Fruit fly (Drosophila melanogaster) whole organism, embryonic: ENCODE data around the gene Golgin84.

Source experiments
- Abd-B ChIP-seq: fragments of 200-800 bp; sonication (Bioruptor generic); optimal IDR thresholded peaks from 2 replicates; lab custom pipeline; 2018; ENCODE audit warnings: missing biosample characterization, mild to moderate bottlenecking, missing genetic modification characterization, moderate library complexity
- Ada2b ChIP-seq: fragments of 200-800 bp; sonication (Bioruptor generic); IDR thresholded peaks from 2 replicates; pipeline ENCODE4 v1.3.6; 2022; ENCODE audit warnings: missing biosample characterization, missing genetic modification characterization
- Bgb ChIP-seq: fragments of 200-800 bp; sonication (Bioruptor generic); IDR thresholded peaks from 2 replicates; pipeline ENCODE4 v1.3.6; 2022; ENCODE audit warnings: missing biosample characterization, missing genetic modification characterization; ENCODE audit not compliant: partially characterized antibody
- CG12104 ChIP-seq: fragments of 200-800 bp; sonication (Bioruptor generic); optimal IDR thresholded peaks from 3 replicates; lab custom pipeline; 2016; ENCODE audit warnings: missing biosample characterization, missing genetic modification characterization
- CG12155 ChIP-seq: fragments of 200-800 bp; sonication (Bioruptor generic); optimal IDR thresholded peaks from 3 replicates; lab custom pipeline; 2016; ENCODE audit warnings: missing biosample characterization, missing genetic modification characterization
- CG13287 ChIP-seq: fragments of 200-800 bp; sonication (Bioruptor generic); IDR thresholded peaks from 2 replicates; pipeline ENCODE4 v1.3.6; 2022; ENCODE audit warnings: missing biosample characterization, missing genetic modification characterization; ENCODE audit not compliant: partially characterized antibody
- CG13775 ChIP-seq: fragments of 200-800 bp; sonication (Bioruptor generic); optimal IDR thresholded peaks from 3 replicates; lab custom pipeline; 2017; ENCODE audit warnings: missing biosample characterization, mild to moderate bottlenecking, missing genetic modification characterization
- CG14050 ChIP-seq: fragments of 200-800 bp; sonication (Bioruptor generic); IDR thresholded peaks from 3 replicates; pipeline ENCODE4 v1.3.6; 2022; ENCODE audit warnings: missing biosample characterization, missing genetic modification characterization
- CG1603 ChIP-seq: fragments of 200-800 bp; sonication (Bioruptor generic); optimal IDR thresholded peaks from 2 replicates; lab custom pipeline; 2019; ENCODE audit warnings: missing biosample characterization, mild to moderate bottlenecking, missing genetic modification characterization, moderate library complexity
- CG17829 ChIP-seq: fragments of 200-800 bp; optimal IDR thresholded peaks from 2 replicates; lab custom pipeline; 2019; ENCODE audit warnings: missing biosample characterization, mild to moderate bottlenecking, missing genetic modification characterization, moderate library complexity
- CG2889 ChIP-seq: fragments of 200-800 bp; sonication (Bioruptor generic); IDR thresholded peaks from 3 replicates; pipeline ENCODE4 v1.3.6; 2022; ENCODE audit warnings: missing biosample characterization, missing genetic modification characterization
- CG30431 ChIP-seq: fragments of 200-800 bp; sonication (Bioruptor generic); optimal IDR thresholded peaks from 2 replicates; lab custom pipeline; 2017; ENCODE audit warnings: missing biosample characterization, missing genetic modification characterization
- CG32772 ChIP-seq: fragments of 200-800 bp; sonication (Bioruptor generic); IDR thresholded peaks from 2 replicates; pipeline ENCODE4 v1.3.6; 2022; ENCODE audit warnings: missing biosample characterization, missing genetic modification characterization
- CG43689 ChIP-seq: fragments of 200-800 bp; sonication (Bioruptor generic); IDR thresholded peaks from 2 replicates; pipeline ENCODE4 v1.3.6; 2022; ENCODE audit warnings: missing biosample characterization, missing genetic modification characterization
- CG4854 ChIP-seq: fragments of 200-800 bp; sonication (Bioruptor generic); optimal IDR thresholded peaks from 2 replicates; lab custom pipeline; 2016; ENCODE audit warnings: missing biosample characterization, missing genetic modification characterization, inconsistent platforms
- CG7372 ChIP-seq: fragments of 200-800 bp; sonication (Bioruptor generic); IDR thresholded peaks from 2 replicates; pipeline ENCODE4 v1.3.6; 2022; ENCODE audit warnings: missing biosample characterization, missing genetic modification characterization
- CG7556 ChIP-seq: fragments of 200-800 bp; sonication (Bioruptor generic); optimal IDR thresholded peaks from 2 replicates; lab custom pipeline; 2017; ENCODE audit warnings: missing biosample characterization, mild to moderate bottlenecking, missing genetic modification characterization
- CG7928 ChIP-seq: fragments of 200-800 bp; sonication (Bioruptor generic); optimal IDR thresholded peaks from 2 replicates; lab custom pipeline; 2017; ENCODE audit warnings: missing biosample characterization, mild to moderate bottlenecking, missing genetic modification characterization
- CG7987 ChIP-seq: fragments of 200-800 bp; sonication (Bioruptor generic); optimal IDR thresholded peaks from 2 replicates; lab custom pipeline; 2018; ENCODE audit warnings: missing biosample characterization, mild to moderate bottlenecking, missing genetic modification characterization, moderate library complexity
- CG8388 ChIP-seq: fragments of 200-800 bp; sonication (Bioruptor generic); optimal IDR thresholded peaks from 2 replicates; lab custom pipeline; 2019; ENCODE audit warnings: missing biosample characterization, mild to moderate bottlenecking, missing genetic modification characterization, moderate library complexity
- CG8944 ChIP-seq: fragments of 200-800 bp; sonication (Bioruptor generic); optimal IDR thresholded peaks from 3 replicates; lab custom pipeline; 2016; ENCODE audit warnings: missing biosample characterization, missing genetic modification characterization
- Dbx ChIP-seq: fragments of 200-800 bp; sonication (Bioruptor generic); IDR thresholded peaks from 3 replicates; pipeline ENCODE4 v1.3.6; 2022; ENCODE audit warnings: missing biosample characterization, missing genetic modification characterization
- Deaf1 ChIP-seq: fragments of 200-800 bp; optimal IDR thresholded peaks from 3 replicates; lab custom pipeline; 2019; ENCODE audit warnings: missing biosample characterization, mild to moderate bottlenecking, missing genetic modification characterization, moderate library complexity
- HHEX ChIP-seq: fragments of 200-800 bp; sonication (Bioruptor generic); optimal IDR thresholded peaks from 3 replicates; lab custom pipeline; 2017; ENCODE audit warnings: missing biosample characterization, mild to moderate bottlenecking, missing genetic modification characterization, missing genetic modification reagents
- Hmx ChIP-seq: fragments of 200-800 bp; sonication (Bioruptor generic); optimal IDR thresholded peaks from 2 replicates; lab custom pipeline; 2016; ENCODE audit warnings: missing biosample characterization, missing genetic modification characterization
- Jarid2 ChIP-seq: fragments of 200-800 bp; sonication (Bioruptor generic); optimal IDR thresholded peaks from 3 replicates; lab custom pipeline; 2017; ENCODE audit warnings: mild to moderate bottlenecking, missing biosample characterization, missing genetic modification reagents, missing genetic modification characterization
- Med ChIP-seq: fragments of 200-800 bp; sonication (Bioruptor generic); peaks from one replicate; lab custom pipeline; 2016; ENCODE audit warnings: missing biosample characterization, missing genetic modification characterization, mild to moderate bottlenecking, inconsistent platforms, moderate library complexity
- Nf-YA ChIP-seq: fragments of 200-800 bp; sonication (Bioruptor generic); IDR thresholded peaks from 2 replicates; pipeline ENCODE4 v1.3.6; 2022; ENCODE audit warnings: missing biosample characterization, missing genetic modification characterization
- Ptx1 ChIP-seq: fragments of 200-800 bp; sonication (Bioruptor generic); IDR thresholded peaks from 2 replicates; pipeline ENCODE4 v1.3.6; 2022; ENCODE audit warnings: missing biosample characterization, missing genetic modification characterization
- Ravus ChIP-seq: fragments of 200-800 bp; sonication (Bioruptor generic); IDR thresholded peaks from 2 replicates; pipeline ENCODE4 v1.3.6; 2022; ENCODE audit warnings: missing biosample characterization, missing genetic modification characterization
- Sox102F ChIP-seq: fragments of 200-800 bp; sonication (Bioruptor generic); optimal IDR thresholded peaks from 2 replicates; lab custom pipeline; 2018; ENCODE audit warnings: missing biosample characterization, mild to moderate bottlenecking, missing genetic modification characterization, moderate library complexity
- Sry-β ChIP-seq: fragments of 200-800 bp; sonication (Bioruptor generic); optimal IDR thresholded peaks from 2 replicates; lab custom pipeline; 2018; ENCODE audit warnings: missing biosample characterization, mild to moderate bottlenecking, missing genetic modification characterization, moderate library complexity
- Xbp1 ChIP-seq: fragments of 200-800 bp; sonication (Bioruptor generic); optimal IDR thresholded peaks from 3 replicates; lab custom pipeline; 2016; ENCODE audit warnings: missing biosample characterization, mild to moderate bottlenecking, missing genetic modification characterization
- YL-1 ChIP-seq: fragments of 200-800 bp; sonication (Bioruptor generic); optimal IDR thresholded peaks from 3 replicates; lab custom pipeline; 2017; ENCODE audit warnings: missing biosample characterization, mild to moderate bottlenecking, missing genetic modification characterization
- bbx ChIP-seq: fragments of 200-800 bp; sonication (Bioruptor generic); IDR thresholded peaks from 2 replicates; pipeline ENCODE4 v1.3.6; 2022; ENCODE audit warnings: missing biosample characterization, missing genetic modification characterization; ENCODE audit not compliant: partially characterized antibody
- crc ChIP-seq: fragments of 200-800 bp; sonication (Bioruptor generic); optimal IDR thresholded peaks from 2 replicates; lab custom pipeline; 2016; ENCODE audit warnings: missing biosample characterization, missing genetic modification characterization
- dpn ChIP-seq, 2 experiments: fragments of 200-800 bp; sonication (Bioruptor generic); optimal IDR thresholded peaks; 3 replicates each; lab custom pipeline; 2016; ENCODE audit warnings: missing biosample characterization in 2 of 2, missing genetic modification characterization in 2 of 2
- eve ChIP-seq, 2 experiments: fragments of >200 bp; optimal IDR thresholded peaks; 2 replicates each; lab custom pipeline; 2017; ENCODE audit warnings: missing biosample characterization in 2 of 2, missing genetic modification characterization in 2 of 2
- eyg ChIP-seq: fragments of 200-800 bp; sonication (Bioruptor generic); optimal IDR thresholded peaks from 3 replicates; lab custom pipeline; 2016; ENCODE audit warnings: missing biosample characterization, missing genetic modification characterization
- hb ChIP-seq: fragments of 200-800 bp; sonication (Bioruptor generic); IDR thresholded peaks from 3 replicates; pipeline ENCODE4 v1.3.6; 2022; ENCODE audit warnings: missing biosample characterization, missing genetic modification characterization; ENCODE audit not compliant: partially characterized antibody
- hth ChIP-seq: fragments of >200 bp; optimal IDR thresholded peaks from 2 replicates; lab custom pipeline; 2017; ENCODE audit warnings: inconsistent platforms
- lov ChIP-seq, 2 experiments: fragments of 200-800 bp in 1 of 2; fragments of >200 bp in 1 of 2; sonication (Bioruptor generic) in 1 of 2; IDR thresholded peaks in 1 of 2; optimal IDR thresholded peaks in 1 of 2; 2 replicates in 1 of 2; 3 replicates in 1 of 2; pipeline versions ENCODE4 v1.3.6 to Lab custom; 2017 to 2022; ENCODE audit warnings: missing biosample characterization in 1 of 2, missing genetic modification characterization in 1 of 2
- psq ChIP-seq: fragments of 200-800 bp; sonication (Bioruptor generic); optimal IDR thresholded peaks from 2 replicates; lab custom pipeline; 2017; ENCODE audit warnings: missing biosample characterization, missing genetic modification characterization
- pum ChIP-seq: fragments of 200-800 bp; sonication (Bioruptor generic); optimal IDR thresholded peaks from 2 replicates; lab custom pipeline; 2016; ENCODE audit warnings: missing biosample characterization, missing genetic modification characterization
- pzg ChIP-seq: fragments of 200-800 bp; sonication (Bioruptor generic); optimal IDR thresholded peaks from 3 replicates; lab custom pipeline; 2018; ENCODE audit warnings: missing biosample characterization, mild to moderate bottlenecking, missing genetic modification characterization, moderate library complexity
- tio ChIP-seq: fragments of 200-800 bp; sonication (Bioruptor generic); optimal IDR thresholded peaks from 2 replicates; lab custom pipeline; 2017; ENCODE audit warnings: missing biosample characterization, missing genetic modification characterization, inconsistent platforms
- toy ChIP-seq: fragments of 200-800 bp; sonication (Bioruptor generic); IDR thresholded peaks from 2 replicates; pipeline ENCODE4 v1.3.6; 2022; ENCODE audit warnings: missing biosample characterization, missing genetic modification characterization
- tup ChIP-seq: fragments of 200-800 bp; sonication (Bioruptor generic); optimal IDR thresholded peaks from 2 replicates; lab custom pipeline; 2016; ENCODE audit warnings: missing biosample characterization, mild to moderate bottlenecking, missing genetic modification characterization, moderate library complexity

Gene Golgin84

dm6 chr3R:24318217-24319082 is 39.3 kb downstream of the Golgin84 start, which contains the start of the genes Nab2 and BRWD3 (continued):
- TF ChIP-seq lov (optimal IDR thresholded peaks at IDR 0.05; lab: Kevin White, UChicago) (no peak), lov (GFP tag; IDR thresholded peaks at IDR 0.05; lab: Robert Waterston, UW) (0 out of 3 replicates have a peak, but pooled peaks have one; percentile 17), CG13775 (GFP tag; lab: Kevin White, UChicago) (peak; percentile 68), hth (lab: Kevin White, UChicago) (no peak), HHEX (GFP tag; lab: Kevin White, UChicago) (no peak), dpn (GFP tag; optimal IDR thresholded peaks at IDR 0.05; lab: Kevin White, UChicago) (peak in 1 of 2 experiments; percentile 15), tio (GFP tag; lab: Kevin White, UChicago) (no peak), Bgb (GFP tag; lab: Robert Waterston, UW) (peak; percentile 81), bbx (GFP tag; lab: Robert Waterston, UW) (peak; percentile 75), Ada2b (no peak), Deaf1 (no peak), Abd-B (GFP tag; lab: Kevin White, UChicago) (peak; percentile 3), Sox102F (GFP tag; lab: Kevin White, UChicago) (no peak), Xbp1 (GFP tag; lab: Kevin White, UChicago) (peak; percentile 58), Med (GFP tag; lab: Kevin White, UChicago) (peak; percentile 69), CG8944 (GFP tag; lab: Kevin White, UChicago) (no peak), pum (no peak), pzg (peak; percentile 62), CG4854 (no peak), Sry-β (GFP tag; lab: Kevin White, UChicago) (peak; percentile 56), CG8388 (GFP tag; lab: Kevin White, UChicago) (no peak), CG7372 (GFP tag; lab: Robert Waterston, UW) (no peak), CG12104 (GFP tag; lab: Kevin White, UChicago) (peak; percentile 49), Nf-YA (GFP tag; lab: Robert Waterston, UW) (no peak), Ravus (no peak), CG43689 (no peak), Dbx (peak; percentile 19; the same call in 1 of the 3 replicates), CG12155 (GFP tag; lab: Kevin White, UChicago) (peak; percentile 39), hb (GFP tag; lab: Robert Waterston, UW) (peak; percentile 59; the same call in 1 of the 3 replicates), Ptx1 (GFP tag; lab: Robert Waterston, UW) (peak; percentile 35; the same call in 1 of the 2 replicates), CG1603 (tag; lab: Kevin White, UChicago) (no peak), toy (GFP tag; lab: Robert Waterston, UW) (no peak), CG32772 (GFP tag; lab: Robert Waterston, UW) (peak; percentile 60), tup (GFP tag; lab: Kevin White, UChicago) (no peak), eyg (GFP tag; lab: Kevin White, UChicago) (no peak), crc (GFP tag; lab: Kevin White, UChicago) (no peak), CG14050 (GFP tag; lab: Robert Waterston, UW) (no peak), CG30431 (GFP tag; lab: Kevin White, UChicago) (no peak), eve (GFP tag; optimal IDR thresholded peaks at IDR 0.05; lab: Kevin White, UChicago) (no peak), psq (GFP tag; lab: Kevin White, UChicago) (no peak), CG7556 (GFP tag; lab: Kevin White, UChicago) (no peak), YL-1 (GFP tag; lab: Kevin White, UChicago) (peak; percentile 37), CG7987 (GFP tag; lab: Kevin White, UChicago) (no peak), Hmx (no peak), CG2889 (GFP tag; lab: Robert Waterston, UW) (no peak), Jarid2 (GFP tag; lab: Kevin White, UChicago) (no peak), CG7928 (GFP tag; lab: Kevin White, UChicago) (no peak), CG17829 (tag; lab: Kevin White, UChicago) (peak; percentile 18), CG13287 (GFP tag; lab: Robert Waterston, UW) (peak; percentile 52)
